Fruit fly (Drosophila melanogaster): ENCODE measurements around the gene CG9926.

CG9926 gene

dm6 chr3R:13983272-13984032 is 32.5 kb upstream of the CG9926 start (continued):
- TF ChIP-seq CG11762 (GFP tag; optimal IDR thresholded peaks at IDR 0.05; ENCODE audit: insufficient read depth) (peak; percentile 86), dac (GFP tag; optimal IDR thresholded peaks at IDR 0.05) (peak; percentile 89), Ets21C (GFP tag; optimal IDR thresholded peaks at IDR 0.05) (peak; percentile 95), CG6163 (GFP tag; IDR thresholded peaks at IDR 0.05) (peak; percentile 92), CG10631 (GFP tag; optimal IDR thresholded peaks at IDR 0.05) (peak; percentile 95), esn (GFP tag; optimal IDR thresholded peaks at IDR 0.05) (peak; percentile 98), fd59A (GFP tag; optimal IDR thresholded peaks at IDR 0.05) (peak; percentile 89), CG32006 (GFP tag; optimal IDR thresholded peaks at IDR 0.05) (peak; percentile 96), Sox15 (GFP tag; optimal IDR thresholded peaks at IDR 0.05) (peak; percentile 95), pdm3 (GFP tag; optimal IDR thresholded peaks at IDR 0.05) (peak; percentile 97), fd85E (GFP tag; optimal IDR thresholded peaks at IDR 0.05) (peak; percentile 93), net (GFP tag; optimal IDR thresholded peaks at IDR 0.05) (peak; percentile 96), CG6854 (GFP tag; optimal IDR thresholded peaks at IDR 0.05) (peak; percentile 90), CG8119 (GFP tag; IDR thresholded peaks at IDR 0.05) (peak; percentile 95), topi (GFP tag; optimal IDR thresholded peaks at IDR 0.05) (peak; percentile 97), dsx (GFP tag; optimal IDR thresholded peaks at IDR 0.05; ENCODE audit: poor library complexity, severe bottlenecking) (peak; percentile 91), CG4318 (GFP tag; optimal IDR thresholded peaks at IDR 0.05) (peak; percentile 90), CG16779 (tag; optimal IDR thresholded peaks at IDR 0.05) (peak; percentile 92), CG34406 (GFP tag; optimal IDR thresholded peaks at IDR 0.05) (peak; percentile 95), CG3919 (GFP tag; optimal IDR thresholded peaks at IDR 0.05) (peak; percentile 97), CG3032 (tag; optimal IDR thresholded peaks at IDR 0.05) (peak; percentile 93), Blimp-1 (GFP tag; optimal IDR thresholded peaks at IDR 0.05) (peak; percentile 91), OdsH (GFP tag; optimal IDR thresholded peaks at IDR 0.05) (peak; percentile 96), vri (GFP tag; optimal IDR thresholded peaks at IDR 0.05) (peak; percentile 97), fkh (GFP tag; optimal IDR thresholded peaks at IDR 0.05) (peak; percentile 87), CG31627 (GFP tag; optimal IDR thresholded peaks at IDR 0.05) (peak; percentile 98), lz (GFP tag; optimal IDR thresholded peaks at IDR 0.05) (peak; percentile 97), Eip93F (GFP tag; optimal IDR thresholded peaks at IDR 0.05) (peak; percentile 73), Hr39 (GFP tag; optimal IDR thresholded peaks at IDR 0.05) (peak; percentile 97), acj6 (GFP tag; optimal IDR thresholded peaks at IDR 0.05) (peak; percentile 97), Sox14 (GFP tag; optimal IDR thresholded peaks at IDR 0.05) (peak; percentile 97), Gug (GFP tag; IDR thresholded peaks at IDR 0.05) (peak; percentile 90), Hr4 (GFP tag; optimal IDR thresholded peaks at IDR 0.05) (peak; percentile 95), CG11294 (GFP tag; IDR thresholded peaks at IDR 0.05) (peak; percentile 88)

- TF ChIP-seq CG3919 (GFP tag; optimal IDR thresholded peaks at IDR 0.05): peak; percentile 32
- no peak for TF ChIP-seq CG16779 (tag; optimal IDR thresholded peaks at IDR 0.05)
- TF ChIP-seq eg (GFP tag; IDR thresholded peaks at IDR 0.05): 0 out of 3 replicates have a peak, but pooled peaks have one; percentile 14
- no peak for TF ChIP-seq CG6854 (GFP tag; optimal IDR thresholded peaks at IDR 0.05)
- TF ChIP-seq svp (GFP tag): no peak
- TF ChIP-seq CG1621 (tag; optimal IDR thresholded peaks at IDR 0.05): no peak
- TF ChIP-seq Gug (GFP tag; IDR thresholded peaks at IDR 0.05): no peak
These were observed 31.4 kb upstream of the CG9926 start for dm6 chr3R:13982298-13982846.

- TF ChIP-seq Hr4 (GFP tag; optimal IDR thresholded peaks at IDR 0.05) (no peak), Eip78C (GFP tag) (peak; percentile 10)
These were observed 30.6 kb upstream of the CG9926 start for dm6 chr3R:13981584-13981983.

Data from whole organism, prepupa.